Fruit fly (Drosophila melanogaster): Measurements from ENCODE around the gene SP1029.

SP1029 gene

DNA sequence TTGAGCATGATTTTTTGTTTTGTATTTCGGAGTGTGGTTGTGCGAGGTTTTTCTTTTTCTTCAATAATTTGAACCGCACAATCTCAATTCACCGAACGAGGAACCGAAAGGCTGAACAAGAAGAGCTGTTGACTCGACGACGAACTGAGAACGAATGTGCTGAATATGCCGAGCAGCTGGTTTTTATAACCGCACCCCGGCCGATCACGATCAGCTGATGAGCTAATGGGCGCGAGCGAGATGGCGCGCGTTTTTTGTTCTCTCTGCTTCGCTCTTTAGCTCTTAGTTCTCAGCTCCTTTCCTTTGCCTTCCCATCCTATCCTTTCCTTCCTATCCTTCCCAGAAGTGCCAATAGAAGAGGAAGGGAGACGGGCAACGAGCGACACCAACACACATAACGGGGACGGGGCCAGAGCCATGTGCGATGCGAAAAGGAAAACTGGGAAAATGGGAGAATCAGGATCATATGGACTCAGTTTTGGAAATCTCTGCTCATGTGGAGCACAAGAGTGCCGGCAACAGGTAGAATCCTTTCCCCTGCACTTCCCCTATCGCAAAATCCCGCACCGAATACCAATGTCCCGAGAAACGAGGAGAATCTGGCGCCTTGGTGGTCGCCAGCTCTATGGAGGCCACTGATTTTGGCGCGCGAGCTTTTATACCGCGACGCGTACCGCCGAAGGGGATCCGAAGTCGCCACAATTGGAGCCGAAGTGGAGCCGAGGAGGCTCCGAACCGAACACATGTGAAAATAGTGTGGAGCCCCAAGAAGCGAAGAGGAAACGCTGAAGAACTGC lies 5.1 kb upstream of the SP1029 start, which contains the start of gene stg (continued):
- no peak for TF ChIP-seq CG17612 (GFP tag; IDR thresholded peaks at IDR 0.05)
- peak; percentile 93 for TF ChIP-seq chm (GFP tag; IDR thresholded peaks at IDR 0.05)
- TF ChIP-seq chn (GFP tag; optimal IDR thresholded peaks at IDR 0.05) = no peak
- peak; percentile 75; the same call in 2 of the 3 replicates for TF ChIP-seq ci (GFP tag; IDR thresholded peaks at IDR 0.05)
- TF ChIP-seq CG2199 (GFP tag; IDR thresholded peaks at IDR 0.05) = peak; percentile 87
- no peak for TF ChIP-seq CG2116 (GFP tag; optimal IDR thresholded peaks at IDR 0.05)
- no peak for TF ChIP-seq CG9609 (GFP tag; optimal IDR thresholded peaks at IDR 0.05)
- 0 out of 2 replicates have a peak, but pooled peaks have one; percentile 27 for TF ChIP-seq amos (GFP tag; IDR thresholded peaks at IDR 0.05; ENCODE audit: partially characterized antibody)
- TF ChIP-seq bab2 (GFP tag; optimal IDR thresholded peaks at IDR 0.05) = no peak
- peak in 1 of 3 experiments; percentile 40 for TF ChIP-seq Stat92E (GFP tag; optimal IDR thresholded peaks at IDR 0.05)
- TF ChIP-seq hkb (optimal IDR thresholded peaks at IDR 0.05) = peak; percentile 2
- TF ChIP-seq hkb (GFP tag; IDR thresholded peaks at IDR 0.05) = no peak
- peak; percentile 46; the same call in 1 of the 2 replicates for TF ChIP-seq Bgb (GFP tag; IDR thresholded peaks at IDR 0.05; ENCODE audit: partially characterized antibody)
- peak in 1 of 2 experiments; percentile 10 for TF ChIP-seq Pdp1 (GFP tag; optimal IDR thresholded peaks at IDR 0.05)
- TF ChIP-seq dati (GFP tag; IDR thresholded peaks at IDR 0.05) = no peak
- TF ChIP-seq CG4707 (GFP tag; optimal IDR thresholded peaks at IDR 0.05) = no peak
- TF ChIP-seq CG30020 (tag; optimal IDR thresholded peaks at IDR 0.05) = no peak
- TF ChIP-seq CG2712 (tag; optimal IDR thresholded peaks at IDR 0.05) = peak; percentile 9
- TF ChIP-seq fd102C (GFP tag; optimal IDR thresholded peaks at IDR 0.05) = peak; percentile 7
- TF ChIP-seq NK7.1 (GFP tag; optimal IDR thresholded peaks at IDR 0.05) = no peak
- peak; percentile 24 for TF ChIP-seq CG10979 (tag; optimal IDR thresholded peaks at IDR 0.05)
- TF ChIP-seq Drgx (GFP tag; IDR thresholded peaks at IDR 0.05) = peak; percentile 26; the same call in 1 of the 2 replicates
- TF ChIP-seq CG8765 (GFP tag; IDR thresholded peaks at IDR 0.05) = 0 out of 2 replicates have a peak, but pooled peaks have one; percentile 45
- TF ChIP-seq CG17568 (GFP tag; optimal IDR thresholded peaks at IDR 0.05) = peak; percentile 30
- TF ChIP-seq CG10431 (GFP tag; optimal IDR thresholded peaks at IDR 0.05) = peak; percentile 32
- TF ChIP-seq gcm (GFP tag; optimal IDR thresholded peaks at IDR 0.05) = peak; percentile 31
- TF ChIP-seq CG4424 (GFP tag; optimal IDR thresholded peaks at IDR 0.05) = peak; percentile 22
- TF ChIP-seq Adf1 (GFP tag; IDR thresholded peaks at IDR 0.05) = no peak
- TF ChIP-seq CG3065 (GFP tag; optimal IDR thresholded peaks at IDR 0.05) = peak; percentile 13
- TF ChIP-seq Gsc (GFP tag; IDR thresholded peaks at IDR 0.05) = no peak
- no peak for TF ChIP-seq Ssrp (tag; optimal IDR thresholded peaks at IDR 0.05)
- TF ChIP-seq CG17829 (tag; optimal IDR thresholded peaks at IDR 0.05) = peak; percentile 65
- TF ChIP-seq cg (GFP tag; optimal IDR thresholded peaks at IDR 0.05) = peak; percentile 37
- TF ChIP-seq sqz (GFP tag; optimal IDR thresholded peaks at IDR 0.05) = peak; percentile 26
- peak; percentile 47 for TF ChIP-seq nom (GFP tag; optimal IDR thresholded peaks at IDR 0.05)
- TF ChIP-seq CG3281 (GFP tag; optimal IDR thresholded peaks at IDR 0.05) = no peak
- TF ChIP-seq nmo (GFP tag; optimal IDR thresholded peaks at IDR 0.05) = peak; percentile 1

DNA sequence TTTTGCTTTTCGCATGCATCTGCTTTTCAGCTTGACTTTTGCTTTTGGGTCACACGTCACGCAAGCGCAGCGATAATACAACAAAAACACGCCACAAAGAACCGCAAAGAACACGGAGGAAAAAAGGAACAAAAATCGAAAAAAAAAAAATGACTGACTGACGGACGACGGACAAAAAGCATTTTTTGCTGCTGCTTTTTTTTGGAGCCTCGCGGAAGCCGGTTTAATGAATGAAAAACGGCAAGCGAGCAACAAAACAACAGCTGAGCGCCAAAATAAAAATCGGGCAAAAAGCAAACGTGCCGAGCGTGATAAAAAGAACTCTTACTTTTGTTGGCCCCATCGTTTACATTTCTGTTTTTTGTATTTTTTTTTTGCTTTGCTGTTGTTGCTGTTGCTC lies 4.1 kb upstream of the SP1029 start:
- TF ChIP-seq Blimp-1 (GFP tag; optimal IDR thresholded peaks at IDR 0.05) = peak; percentile 72
- TF ChIP-seq corto (GFP tag; optimal IDR thresholded peaks at IDR 0.05) = peak; percentile 10
- TF ChIP-seq Drgx (GFP tag; IDR thresholded peaks at IDR 0.05) = peak; percentile 24; the same call in 1 of the 2 replicates
- TF ChIP-seq gsb-n (tag; optimal IDR thresholded peaks at IDR 0.05) = no peak
- no peak for TF ChIP-seq crc (GFP tag; optimal IDR thresholded peaks at IDR 0.05)
- TF ChIP-seq bsh (GFP tag; optimal IDR thresholded peaks at IDR 0.05) = peak in 1 of 2 experiments; percentile 9
- no peak for TF ChIP-seq CG6765 (GFP tag; optimal IDR thresholded peaks at IDR 0.05)
- TF ChIP-seq nom (GFP tag; optimal IDR thresholded peaks at IDR 0.05) = peak; percentile 98
- peak; percentile 71 for TF ChIP-seq lbe (GFP tag; optimal IDR thresholded peaks at IDR 0.05)
- TF ChIP-seq slou (GFP tag; optimal IDR thresholded peaks at IDR 0.05) = no peak
